Worm (Caenorhabditis elegans) whole organism, L1 larva: Measurements from ENCODE around the gene K08B12.3.

Source experiments
- C04F5.9 ChIP-seq: sonication (generic microtip); optimal IDR thresholded peaks from 2 replicates; lab custom pipeline; 2016; ENCODE audit warnings: missing genetic modification characterization, missing compliant biosample characterization
- C16A3.4 ChIP-seq: fragments of 150-350 bp; optimal IDR thresholded peaks from 2 replicates; lab custom pipeline; 2014; ENCODE audit warnings: missing biosample characterization, missing genetic modification characterization
- egl-27 ChIP-seq, 2 experiments: fragments of 150-350 bp in 1 of 2; sonication (generic microtip); optimal IDR thresholded peaks; 3 replicates each; lab custom pipeline; 2017 to 2018; ENCODE audit warnings: missing biosample characterization in 2 of 2, missing genetic modification characterization in 2 of 2, missing genetic modification reagents in 2 of 2
- fkh-10 ChIP-seq: sonication (generic microtip); optimal IDR thresholded peaks from 2 replicates; lab custom pipeline; 2017; ENCODE audit warnings: missing biosample characterization, missing genetic modification reagents, missing genetic modification characterization
- lin-13 ChIP-seq: fragments of 150-350 bp; optimal IDR thresholded peaks from 2 replicates; lab custom pipeline; 2014; ENCODE audit warnings: missing biosample characterization, missing genetic modification reagents, missing genetic modification characterization
- lin-39 ChIP-seq: fragments of 150-350 bp; optimal IDR thresholded peaks from 2 replicates; lab custom pipeline; 2014; ENCODE audit warnings: missing biosample characterization, missing genetic modification reagents, missing genetic modification characterization
- mdl-1 ChIP-seq, 2 experiments: fragments of 150-350 bp; optimal IDR thresholded peaks; 2 replicates each; lab custom pipeline; 2014 to 2017; ENCODE audit warnings: missing biosample characterization in 2 of 2, missing genetic modification characterization in 2 of 2, inconsistent platforms in 1 of 2
- sox-4 ChIP-seq: sonication (generic microtip); optimal IDR thresholded peaks from 2 replicates; lab custom pipeline; 2016; ENCODE audit warnings: missing genetic modification characterization, missing compliant biosample characterization
- tbx-2 ChIP-seq: sonication (generic microtip); optimal IDR thresholded peaks from 2 replicates; lab custom pipeline; 2016; ENCODE audit warnings: missing genetic modification characterization, missing compliant biosample characterization
- unc-130 ChIP-seq: fragments of 150-350 bp; optimal IDR thresholded peaks from 2 replicates; lab custom pipeline; 2017; ENCODE audit warnings: missing biosample characterization, missing genetic modification characterization, inconsistent platforms

DNA sequence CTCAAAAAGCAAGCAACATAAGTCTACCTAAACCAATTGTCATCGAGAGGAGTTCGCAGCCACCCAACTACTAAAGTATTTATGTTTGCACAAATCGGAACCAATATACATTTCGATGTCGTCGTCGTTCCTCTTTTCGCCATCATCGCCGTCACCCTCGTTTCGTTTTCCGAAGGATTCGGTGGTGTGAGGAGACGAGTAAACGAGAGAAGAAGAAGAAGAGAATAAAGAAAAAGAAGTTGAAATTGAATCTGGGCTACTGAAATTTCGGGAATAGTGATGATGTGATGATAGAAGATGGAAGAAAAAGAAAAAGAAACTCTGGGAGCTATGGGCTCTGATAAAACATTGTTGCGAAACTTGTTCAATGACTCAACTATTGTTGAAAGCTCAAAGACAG lies 33.5 kb downstream of the K08B12.3 start:
- no peak for TF ChIP-seq lin-39 (tag; lab: Kevin White, UChicago)
- TF ChIP-seq egl-27 (tag; optimal IDR thresholded peaks at IDR 0.05; lab: Kevin White, UChicago): no peak
- no peak for TF ChIP-seq sox-4 (tag; lab: Kevin White, UChicago)
- TF ChIP-seq C04F5.9 (tag; lab: Kevin White, UChicago): no peak
- no peak for TF ChIP-seq C16A3.4 (tag; lab: Kevin White, UChicago)
- no peak for TF ChIP-seq fkh-10 (GFP tag; lab: Kevin White, UChicago)
- no peak for TF ChIP-seq mdl-1 (tag; optimal IDR thresholded peaks at IDR 0.05; lab: Kevin White, UChicago)
- no peak for TF ChIP-seq unc-130 (tag; lab: Kevin White, UChicago)
- no peak for TF ChIP-seq tbx-2 (tag; lab: Kevin White, UChicago)
- no peak for TF ChIP-seq lin-13 (GFP tag; lab: Kevin White, UChicago)
